Fruit fly (Drosophila melanogaster) whole organism, larva: ENCODE results near the gene pps.
"Not testable (repeated sequence)": the region's sequence is repeated elsewhere in the genome, so short reads cannot be mapped to it uniquely, and the experiment has no call there.

Experiments
- noc ChIP-seq: fragments of 200-800 bp; sonication (Bioruptor generic); optimal IDR thresholded peaks from 3 replicates; lab custom pipeline; 2019; ENCODE audit warnings: missing biosample characterization, mild to moderate bottlenecking, missing genetic modification characterization, moderate library complexity

Gene pps

DNA sequence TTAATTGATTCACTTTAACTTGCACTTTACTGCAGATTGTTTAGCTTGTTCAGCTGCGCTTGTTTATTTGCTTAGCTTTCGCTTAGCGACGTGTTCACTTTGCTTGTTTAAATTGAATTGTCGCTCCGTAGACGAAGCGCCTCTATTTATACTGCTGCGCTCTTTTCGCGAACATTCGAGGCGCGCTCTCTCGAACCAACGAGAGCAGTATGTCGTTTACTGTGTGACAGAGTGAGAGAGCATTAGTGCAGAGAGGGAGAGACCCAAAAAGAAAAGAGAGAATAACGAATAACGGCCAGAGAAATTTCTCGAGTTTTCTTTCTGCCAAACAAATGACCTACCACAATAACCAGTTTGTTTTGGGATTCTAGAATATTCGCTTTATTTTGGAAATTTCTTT lies 54.0 kb downstream of the pps start, which contains the start of gene Hsp70Ba:
TSS of gene Hsp70Ba (minus strand) at position 102 of the 400 bp plus-strand sequence.
- TF ChIP-seq noc (tag; lab: Kevin White, UChicago), result not testable (repeated sequence)
